Worm (Caenorhabditis elegans): ENCODE data around the gene ZK512.7.

The ZK512.7 gene

ce11 chrIII:9138601-9139000 lies at the start of gene ZK512.7:
Gene ZK512.7, minus strand, starts transcription at chrIII:9138701.
- TF ChIP-seq ztf-23 (GFP tag; IDR thresholded peaks at IDR 0.05) (no peak), med-1 (GFP tag; optimal IDR thresholded peaks at IDR 0.05; ENCODE audit: insufficient read depth) (no peak), klf-2 (GFP tag; conservative IDR thresholded peaks at IDR 0.05) (no peak), ref-1 (GFP tag; conservative IDR thresholded peaks at IDR 0.05) (no peak), ztf-29 (GFP tag; IDR thresholded peaks at IDR 0.05) (no peak), tab-1 (GFP tag; IDR thresholded peaks at IDR 0.05) (no peak), T22C8.4 (GFP tag; IDR thresholded peaks at IDR 0.05) (no peak), cog-1 (tag; optimal IDR thresholded peaks at IDR 0.05) (no peak), flt-1 (GFP tag; IDR thresholded peaks at IDR 0.05) (no peak)

- no peak for TF ChIP-seq cog-1 (tag; optimal IDR thresholded peaks at IDR 0.05)
- no peak for TF ChIP-seq ztf-29 (GFP tag; IDR thresholded peaks at IDR 0.05)
- TF ChIP-seq T22C8.4 (GFP tag; IDR thresholded peaks at IDR 0.05), result no peak
- TF ChIP-seq tab-1 (GFP tag; IDR thresholded peaks at IDR 0.05), result no peak
- no peak for TF ChIP-seq klf-2 (GFP tag; conservative IDR thresholded peaks at IDR 0.05)
- no peak for TF ChIP-seq ztf-23 (GFP tag; IDR thresholded peaks at IDR 0.05)
- TF ChIP-seq ref-1 (GFP tag; conservative IDR thresholded peaks at IDR 0.05), result no peak
- no peak for TF ChIP-seq flt-1 (GFP tag; IDR thresholded peaks at IDR 0.05)
- no peak for TF ChIP-seq med-1 (GFP tag; optimal IDR thresholded peaks at IDR 0.05; ENCODE audit: insufficient read depth)
Observed at ce11 chrIII:9185722-9186121, 47.2 kb upstream of the ZK512.7 start, which contains the start of gene ZC84.7. Gene ZC84.7, plus strand, starts transcription at chrIII:9186022.

ce11 chrIII:9181246-9181645 lies 42.7 kb upstream of the ZK512.7 start, which contains the start of gene tax-4:
Gene tax-4, plus strand, starts transcription at chrIII:9181546.
- no peak for TF ChIP-seq klf-2 (GFP tag; conservative IDR thresholded peaks at IDR 0.05)
- TF ChIP-seq tab-1 (GFP tag; IDR thresholded peaks at IDR 0.05), result no peak
- TF ChIP-seq ref-1 (GFP tag; conservative IDR thresholded peaks at IDR 0.05), result no peak
- TF ChIP-seq T22C8.4 (GFP tag; IDR thresholded peaks at IDR 0.05), result no peak
- no peak for TF ChIP-seq ztf-23 (GFP tag; IDR thresholded peaks at IDR 0.05)
- TF ChIP-seq flt-1 (GFP tag; IDR thresholded peaks at IDR 0.05), result no peak
- no peak for TF ChIP-seq cog-1 (tag; optimal IDR thresholded peaks at IDR 0.05)
- no peak for TF ChIP-seq ztf-29 (GFP tag; IDR thresholded peaks at IDR 0.05)
- TF ChIP-seq med-1 (GFP tag; optimal IDR thresholded peaks at IDR 0.05; ENCODE audit: insufficient read depth), result no peak

ce11 chrIII:9177874-9178273 lies 39.4 kb upstream of the ZK512.7 start:
- TF ChIP-seq cog-1 (tag; optimal IDR thresholded peaks at IDR 0.05), result no peak
- TF ChIP-seq ref-1 (GFP tag; conservative IDR thresholded peaks at IDR 0.05), result no peak
- no peak for TF ChIP-seq med-1 (GFP tag; optimal IDR thresholded peaks at IDR 0.05; ENCODE audit: insufficient read depth)
- no peak for TF ChIP-seq ztf-23 (GFP tag; IDR thresholded peaks at IDR 0.05)
- TF ChIP-seq klf-2 (GFP tag; conservative IDR thresholded peaks at IDR 0.05), result no peak

- TF ChIP-seq flt-1 (GFP tag; IDR thresholded peaks at IDR 0.05) (no peak), med-1 (GFP tag; optimal IDR thresholded peaks at IDR 0.05; ENCODE audit: insufficient read depth) (no peak), klf-2 (GFP tag; conservative IDR thresholded peaks at IDR 0.05) (no peak), ztf-29 (GFP tag; IDR thresholded peaks at IDR 0.05) (no peak), tab-1 (GFP tag; IDR thresholded peaks at IDR 0.05) (no peak), ref-1 (GFP tag; conservative IDR thresholded peaks at IDR 0.05) (no peak), cog-1 (tag; optimal IDR thresholded peaks at IDR 0.05) (no peak), T22C8.4 (GFP tag; IDR thresholded peaks at IDR 0.05) (no peak), ztf-23 (GFP tag; IDR thresholded peaks at IDR 0.05) (no peak)
Observed at ce11 chrIII:9176008-9176407, 37.5 kb upstream of the ZK512.7 start.

ce11 chrIII:9173239-9173638 lies 34.7 kb upstream of the ZK512.7 start:
- TF ChIP-seq med-1 (GFP tag; optimal IDR thresholded peaks at IDR 0.05; ENCODE audit: insufficient read depth) (no peak), ztf-29 (GFP tag; IDR thresholded peaks at IDR 0.05) (no peak), cog-1 (tag; optimal IDR thresholded peaks at IDR 0.05) (no peak), ref-1 (GFP tag; conservative IDR thresholded peaks at IDR 0.05) (no peak), flt-1 (GFP tag; IDR thresholded peaks at IDR 0.05) (no peak), T22C8.4 (GFP tag; IDR thresholded peaks at IDR 0.05) (no peak), ztf-23 (GFP tag; IDR thresholded peaks at IDR 0.05) (no peak), klf-2 (GFP tag; conservative IDR thresholded peaks at IDR 0.05) (no peak), tab-1 (GFP tag; IDR thresholded peaks at IDR 0.05) (no peak)

- no peak for TF ChIP-seq T22C8.4 (GFP tag; IDR thresholded peaks at IDR 0.05)
- TF ChIP-seq cog-1 (tag; optimal IDR thresholded peaks at IDR 0.05), result no peak
- TF ChIP-seq klf-2 (GFP tag; conservative IDR thresholded peaks at IDR 0.05), result no peak
- TF ChIP-seq ref-1 (GFP tag; conservative IDR thresholded peaks at IDR 0.05), result no peak
- no peak for TF ChIP-seq tab-1 (GFP tag; IDR thresholded peaks at IDR 0.05)
- no peak for TF ChIP-seq flt-1 (GFP tag; IDR thresholded peaks at IDR 0.05)
- no peak for TF ChIP-seq med-1 (GFP tag; optimal IDR thresholded peaks at IDR 0.05; ENCODE audit: insufficient read depth)
- TF ChIP-seq ztf-23 (GFP tag; IDR thresholded peaks at IDR 0.05), result no peak
- no peak for TF ChIP-seq ztf-29 (GFP tag; IDR thresholded peaks at IDR 0.05)
Observed at ce11 chrIII:9172702-9173101, 34.2 kb upstream of the ZK512.7 start, which contains the start of gene ina-1. Gene ina-1, minus strand, starts transcription at chrIII:9172802.

ce11 chrIII:9162634-9163118 lies 24.2 kb upstream of the ZK512.7 start, which contains the start of gene dgk-3:
Gene dgk-3, plus strand, starts transcription at chrIII:9163068.
- TF ChIP-seq ztf-29 (GFP tag; IDR thresholded peaks at IDR 0.05) (no peak), T22C8.4 (GFP tag; IDR thresholded peaks at IDR 0.05) (no peak), cog-1 (tag; optimal IDR thresholded peaks at IDR 0.05) (no peak), ref-1 (GFP tag; conservative IDR thresholded peaks at IDR 0.05) (no peak), ztf-23 (GFP tag; IDR thresholded peaks at IDR 0.05) (no peak), klf-2 (GFP tag; conservative IDR thresholded peaks at IDR 0.05) (no peak), tab-1 (GFP tag; IDR thresholded peaks at IDR 0.05) (no peak), med-1 (GFP tag; optimal IDR thresholded peaks at IDR 0.05; ENCODE audit: insufficient read depth) (no peak), flt-1 (GFP tag; IDR thresholded peaks at IDR 0.05) (no peak)

- TF ChIP-seq ref-1 (GFP tag; conservative IDR thresholded peaks at IDR 0.05), result no peak
- TF ChIP-seq ztf-29 (GFP tag; IDR thresholded peaks at IDR 0.05), result no peak
- TF ChIP-seq T22C8.4 (GFP tag; IDR thresholded peaks at IDR 0.05), result no peak
- TF ChIP-seq klf-2 (GFP tag; conservative IDR thresholded peaks at IDR 0.05), result no peak
- no peak for TF ChIP-seq tab-1 (GFP tag; IDR thresholded peaks at IDR 0.05)
- TF ChIP-seq med-1 (GFP tag; optimal IDR thresholded peaks at IDR 0.05; ENCODE audit: insufficient read depth), result no peak
- TF ChIP-seq flt-1 (GFP tag; IDR thresholded peaks at IDR 0.05), result no peak
- no peak for TF ChIP-seq cog-1 (tag; optimal IDR thresholded peaks at IDR 0.05)
- TF ChIP-seq ztf-23 (GFP tag; IDR thresholded peaks at IDR 0.05), result no peak
Observed at ce11 chrIII:9161553-9161952, 23.1 kb upstream of the ZK512.7 start, which contains the start of gene ptr-9. Gene ptr-9, minus strand, starts transcription at chrIII:9161653.
